Worm (Caenorhabditis elegans): Measurements from ENCODE around the gene mboa-2.

DNA sequence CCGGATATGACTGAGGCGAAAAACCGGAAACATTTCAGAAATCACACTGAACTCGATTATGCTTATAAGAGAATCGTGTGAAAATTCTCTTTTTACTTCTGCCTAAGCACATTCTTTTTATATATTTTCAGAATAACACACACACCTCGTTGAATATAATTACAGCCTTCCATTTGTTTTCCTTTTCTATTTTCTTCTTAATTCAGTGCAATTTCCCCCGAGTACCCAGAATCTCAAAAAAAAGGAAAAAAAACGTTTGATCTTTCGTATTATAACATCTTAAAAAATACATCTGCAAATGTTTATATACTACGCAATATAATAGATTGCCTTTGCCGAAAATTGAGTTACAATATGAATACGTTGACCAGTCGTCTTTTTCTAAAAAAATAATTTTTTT is 9.5 kb upstream of the mboa-2 start:
- TF ChIP-seq unc-39 (tag; optimal IDR thresholded peaks at IDR 0.05) (no peak), pha-4 (tag; optimal IDR thresholded peaks at IDR 0.05) (no peak), tbx-2 (tag; optimal IDR thresholded peaks at IDR 0.05) (no peak), ama-1 (optimal IDR thresholded peaks at IDR 0.05) (no peak), nhr-28 (tag; optimal IDR thresholded peaks at IDR 0.05) (no peak), snpc-4 (tag; optimal IDR thresholded peaks at IDR 0.05) (no peak), mml-1 (tag; optimal IDR thresholded peaks at IDR 0.05) (no peak), nfya-1 (tag; optimal IDR thresholded peaks at IDR 0.05; ENCODE audit: insufficient read depth) (no peak), aly-2 (tag; optimal IDR thresholded peaks at IDR 0.05) (no peak), skn-1 (tag; optimal IDR thresholded peaks at IDR 0.05) (no peak), mdl-1 (tag; optimal IDR thresholded peaks at IDR 0.05) (no peak), unc-62 (GFP tag; optimal IDR thresholded peaks at IDR 0.05) (no peak), fkh-2 (tag; optimal IDR thresholded peaks at IDR 0.05) (no peak)
